Fruit fly (Drosophila melanogaster) whole organism, pupa: Measurements from ENCODE around the gene Grip71.

ENCODE experiments used
- CG13204 ChIP-seq: fragments of 200-800 bp; sonication (Bioruptor generic); optimal IDR thresholded peaks from 2 replicates; lab custom pipeline; 2018; ENCODE audit warnings: missing biosample characterization, mild to moderate bottlenecking, missing genetic modification characterization, moderate library complexity
- CG14655 ChIP-seq: fragments of 200-800 bp; sonication (Bioruptor generic); optimal IDR thresholded peaks from 3 replicates; lab custom pipeline; 2017; ENCODE audit warnings: mild to moderate bottlenecking, missing biosample characterization, missing genetic modification reagents, missing genetic modification characterization
- D1 ChIP-seq: fragments of 200-800 bp; sonication (Bioruptor generic); optimal IDR thresholded peaks from 2 replicates; lab custom pipeline; 2018; ENCODE audit warnings: missing biosample characterization, mild to moderate bottlenecking, missing genetic modification characterization, moderate library complexity
- EcR ChIP-seq: fragments of 200-800 bp; sonication (Bioruptor generic); optimal IDR thresholded peaks from 3 replicates; lab custom pipeline; 2019; ENCODE audit warnings: missing biosample characterization, missing genetic modification characterization, mild to moderate bottlenecking, moderate library complexity, missing genetic modification reagents
- Snoo ChIP-seq: fragments of 200-800 bp; sonication (Bioruptor generic); optimal IDR thresholded peaks from 3 replicates; lab custom pipeline; 2017; ENCODE audit warnings: missing biosample characterization, mild to moderate bottlenecking, missing genetic modification characterization, inconsistent platforms
- gl ChIP-seq: fragments of 200-800 bp; sonication (Bioruptor generic); optimal IDR thresholded peaks from 2 replicates; lab custom pipeline; 2018; ENCODE audit warnings: missing biosample characterization, mild to moderate bottlenecking, missing genetic modification characterization

DNA sequence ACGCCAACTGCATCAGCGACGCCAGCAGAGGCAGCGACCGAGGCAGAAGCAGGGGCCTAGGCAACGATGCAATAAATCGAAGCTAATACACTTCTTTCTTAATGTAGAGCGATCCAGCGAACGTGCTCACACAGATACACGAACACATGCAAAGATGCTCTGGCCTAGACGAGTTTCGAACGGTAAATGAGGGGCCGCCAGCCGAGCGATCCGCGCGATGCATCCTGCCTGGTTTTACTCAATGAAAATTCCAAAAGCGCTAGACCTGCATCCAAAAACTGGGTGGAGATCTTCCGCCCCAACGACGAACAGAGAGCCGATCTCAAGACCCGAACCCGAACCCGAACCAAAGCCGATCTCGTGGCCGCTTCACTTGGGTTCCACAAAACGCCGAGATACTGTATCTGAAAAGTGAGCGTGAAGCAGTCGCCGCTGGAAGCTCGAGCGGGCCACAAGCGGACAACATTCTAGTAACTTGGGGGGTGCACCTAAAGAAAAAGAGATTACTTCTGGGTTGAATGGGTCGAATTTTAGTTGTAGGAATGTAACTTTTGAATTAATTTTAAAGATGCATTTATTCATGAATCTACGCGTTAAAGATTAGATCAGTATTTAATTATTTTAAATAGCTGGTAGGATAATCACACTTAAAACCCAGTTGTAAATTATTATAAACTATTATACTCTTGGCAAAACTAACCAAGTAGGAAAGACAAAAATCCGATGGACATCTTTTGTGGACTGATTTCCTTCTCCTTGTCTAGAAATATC is 24.3 kb downstream of the Grip71 start:
- TF ChIP-seq D1 (tag; lab: Kevin White, UChicago): no peak
- TF ChIP-seq CG13204 (GFP tag; lab: Kevin White, UChicago): peak; percentile 97
- no peak for TF ChIP-seq EcR (GFP tag; lab: Kevin White, UChicago)
- no peak for TF ChIP-seq gl (tag; lab: Kevin White, UChicago)
- no peak for TF ChIP-seq Snoo (tag; lab: Kevin White, UChicago)
- TF ChIP-seq CG14655 (GFP tag; lab: Kevin White, UChicago): peak; percentile 46
